Worm (Caenorhabditis elegans) whole organism, late embryonic: ENCODE measurements around the gene piki-1.

Experiments
- F13H6.1 ChIP-seq: sonication (generic microtip); optimal IDR thresholded peaks from 2 replicates; lab custom pipeline; 2016; ENCODE audit warnings: missing genetic modification characterization, missing compliant biosample characterization
- K02D7.2 ChIP-seq: sonication (generic microtip); optimal IDR thresholded peaks from 2 replicates; lab custom pipeline; 2017; ENCODE audit warnings: mild to moderate bottlenecking, missing genetic modification characterization, missing compliant biosample characterization
- K09A11.1 ChIP-seq: sonication (generic microtip); optimal IDR thresholded peaks from 2 replicates; lab custom pipeline; 2017; ENCODE audit warnings: antibody characterized with exemption, mild to moderate bottlenecking, missing genetic modification characterization, missing compliant biosample characterization; ENCODE audit not compliant: insufficient read depth
- T23F11.4 ChIP-seq: fragments of 200-800 bp; sonication (Bioruptor generic); optimal IDR thresholded peaks from 2 replicates; lab custom pipeline; 2018; ENCODE audit warnings: mild to moderate bottlenecking, missing genetic modification characterization, missing compliant biosample characterization
- Y22D7AL.16 ChIP-seq: sonication (generic microtip); optimal IDR thresholded peaks from 2 replicates; lab custom pipeline; 2016; ENCODE audit warnings: missing genetic modification characterization, missing compliant biosample characterization
- ceh-22 ChIP-seq: sonication (generic microtip); optimal IDR thresholded peaks from 2 replicates; lab custom pipeline; 2017; ENCODE audit warnings: missing biosample characterization, missing genetic modification characterization
- ceh-31 ChIP-seq: sonication (generic microtip); optimal IDR thresholded peaks from 2 replicates; lab custom pipeline; 2016; ENCODE audit warnings: missing genetic modification characterization, missing compliant biosample characterization
- ceh-34 ChIP-seq: sonication (generic microtip); optimal IDR thresholded peaks from 2 replicates; lab custom pipeline; 2016; ENCODE audit warnings: mild to moderate bottlenecking, missing genetic modification characterization, missing compliant biosample characterization
- ceh-45 ChIP-seq: fragments of 200-800 bp; sonication (Bioruptor generic); IDR thresholded peaks from 2 replicates; pipeline ENCODE4 v1.3.6; 2022; ENCODE audit warnings: missing genetic modification reagents, missing genetic modification characterization, missing compliant biosample characterization
- ceh-9 ChIP-seq: sonication (generic microtip); optimal IDR thresholded peaks from 2 replicates; lab custom pipeline; 2016; ENCODE audit warnings: mild to moderate bottlenecking, missing genetic modification characterization, inconsistent platforms, missing compliant biosample characterization
- che-1 ChIP-seq: sonication (generic microtip); optimal IDR thresholded peaks from 2 replicates; lab custom pipeline; 2016; ENCODE audit warnings: mild to moderate bottlenecking, missing genetic modification characterization, missing compliant biosample characterization
- dmd-4 ChIP-seq: sonication (generic microtip); optimal IDR thresholded peaks from 2 replicates; lab custom pipeline; 2016; ENCODE audit warnings: borderline replicate concordance, missing genetic modification characterization, missing compliant biosample characterization
- dve-1 ChIP-seq: sonication (generic microtip); optimal IDR thresholded peaks from 2 replicates; lab custom pipeline; 2017; ENCODE audit warnings: antibody characterized with exemption, mild to moderate bottlenecking, missing genetic modification characterization, missing compliant biosample characterization
- elt-2 ChIP-seq: sonication (generic microtip); optimal IDR thresholded peaks from 2 replicates; lab custom pipeline; 2016; ENCODE audit warnings: missing genetic modification reagents, missing genetic modification characterization, missing compliant biosample characterization
- elt-4 ChIP-seq: sonication (generic microtip); optimal IDR thresholded peaks from 2 replicates; lab custom pipeline; 2016; ENCODE audit warnings: missing genetic modification characterization, missing compliant biosample characterization
- eyg-1 ChIP-seq: sonication (generic microtip); optimal IDR thresholded peaks from 2 replicates; lab custom pipeline; 2016; ENCODE audit warnings: missing genotype, missing genetic modification characterization, missing compliant biosample characterization
- fax-1 ChIP-seq: sonication (generic microtip); optimal IDR thresholded peaks from 2 replicates; lab custom pipeline; 2016; ENCODE audit warnings: missing genotype, missing genetic modification characterization, missing compliant biosample characterization
- gmeb-2 ChIP-seq: sonication (generic microtip); optimal IDR thresholded peaks from 2 replicates; lab custom pipeline; 2016; ENCODE audit warnings: missing genetic modification characterization, inconsistent platforms, missing compliant biosample characterization
- hlh-13 ChIP-seq: fragments of 200-800 bp; sonication (Bioruptor generic); optimal IDR thresholded peaks from 2 replicates; lab custom pipeline; 2018; ENCODE audit warnings: mild to moderate bottlenecking, missing genetic modification characterization, missing compliant biosample characterization
- hlh-15 ChIP-seq: sonication (generic microtip); optimal IDR thresholded peaks from 2 replicates; lab custom pipeline; 2016; ENCODE audit warnings: missing genetic modification characterization, missing compliant biosample characterization
- hlh-30 ChIP-seq: sonication (generic microtip); optimal IDR thresholded peaks from 2 replicates; lab custom pipeline; 2017; ENCODE audit warnings: antibody characterized with exemption, missing genetic modification characterization, missing compliant biosample characterization; ENCODE audit not compliant: insufficient read depth
- hlh-8 ChIP-seq: sonication (generic microtip); optimal IDR thresholded peaks from 2 replicates; lab custom pipeline; 2016; ENCODE audit warnings: missing genotype, missing genetic modification characterization, missing compliant biosample characterization
- lim-6 ChIP-seq: sonication (generic microtip); optimal IDR thresholded peaks from 2 replicates; lab custom pipeline; 2016; ENCODE audit warnings: missing genetic modification characterization, missing compliant biosample characterization
- lin-11 ChIP-seq: fragments of 200-800 bp; sonication (Bioruptor generic); optimal IDR thresholded peaks from 2 replicates; lab custom pipeline; 2018; ENCODE audit warnings: mild to moderate bottlenecking, missing genetic modification characterization, missing compliant biosample characterization
- nfya-1 ChIP-seq: sonication (generic microtip); optimal IDR thresholded peaks from 2 replicates; lab custom pipeline; 2017; ENCODE audit warnings: missing genetic modification characterization, mild to moderate bottlenecking, missing compliant biosample characterization, antibody characterized with exemption, moderate library complexity
- npax-4 ChIP-seq: sonication (generic microtip); optimal IDR thresholded peaks from 2 replicates; lab custom pipeline; 2016; ENCODE audit warnings: missing genetic modification characterization, missing compliant biosample characterization
- pax-1 ChIP-seq: fragments of 150-350 bp; optimal IDR thresholded peaks from 2 replicates; lab custom pipeline; 2014; ENCODE audit warnings: missing biosample characterization, missing genetic modification characterization
- pha-2 ChIP-seq: sonication (generic microtip); optimal IDR thresholded peaks from 2 replicates; lab custom pipeline; 2017; ENCODE audit warnings: mild to moderate bottlenecking, missing genetic modification characterization, missing compliant biosample characterization
- pha-4 ChIP-seq: fragments of 150-350 bp; optimal IDR thresholded peaks from 2 replicates; lab custom pipeline; 2018; ENCODE audit warnings: missing biosample characterization, missing genetic modification reagents, missing genetic modification characterization
- pqm-1 ChIP-seq: sonication (generic microtip); optimal IDR thresholded peaks from 2 replicates; lab custom pipeline; 2016; ENCODE audit warnings: missing genetic modification characterization, missing compliant biosample characterization
- ref-2 ChIP-seq: sonication (generic microtip); optimal IDR thresholded peaks from 2 replicates; lab custom pipeline; 2016; ENCODE audit warnings: missing genetic modification characterization, missing compliant biosample characterization
- rnt-1 ChIP-seq: sonication (generic microtip); optimal IDR thresholded peaks from 2 replicates; lab custom pipeline; 2016; ENCODE audit warnings: missing genetic modification characterization, missing compliant biosample characterization
- sox-4 ChIP-seq: sonication (generic microtip); optimal IDR thresholded peaks from 2 replicates; lab custom pipeline; 2017; ENCODE audit warnings: mild to moderate bottlenecking, missing genetic modification characterization, inconsistent platforms, missing compliant biosample characterization
- syd-9 ChIP-seq: sonication (generic microtip); optimal IDR thresholded peaks from 2 replicates; lab custom pipeline; 2016; ENCODE audit warnings: mild to moderate bottlenecking, missing genetic modification characterization, moderate library complexity, missing compliant biosample characterization
- tbx-2 ChIP-seq: sonication (generic microtip); optimal IDR thresholded peaks from 2 replicates; lab custom pipeline; 2016; ENCODE audit warnings: missing genetic modification characterization, missing compliant biosample characterization
- tbx-7 ChIP-seq: sonication (generic microtip); optimal IDR thresholded peaks from 2 replicates; lab custom pipeline; 2016; ENCODE audit warnings: missing genotype, missing genetic modification characterization, missing compliant biosample characterization
- unc-3 ChIP-seq, 2 experiments: fragments of 200-800 bp in 1 of 2; sonication (Bioruptor generic) in 1 of 2; sonication (generic microtip) in 1 of 2; conservative IDR thresholded peaks in 1 of 2; optimal IDR thresholded peaks in 1 of 2; 2 replicates each; pipeline versions ENCODE4 v1.3.6 to Lab custom; 2016 to 2022; ENCODE audit warnings: missing compliant biosample characterization in 2 of 2, missing genetic modification characterization in 2 of 2, missing genetic modification reagents in 1 of 2
- unc-42 ChIP-seq: sonication (generic microtip); optimal IDR thresholded peaks from 2 replicates; lab custom pipeline; 2016; ENCODE audit warnings: missing genotype, missing genetic modification characterization, missing compliant biosample characterization
- unc-86 ChIP-seq: sonication (generic microtip); optimal IDR thresholded peaks from 2 replicates; lab custom pipeline; 2016; ENCODE audit warnings: missing genetic modification characterization, missing compliant biosample characterization
- zip-5 ChIP-seq: sonication (generic microtip); optimal IDR thresholded peaks from 2 replicates; lab custom pipeline; 2016; ENCODE audit warnings: missing genetic modification characterization, missing compliant biosample characterization

piki-1 gene

ce11 chrX:15281248-15281647 lies 35.0 kb upstream of the piki-1 start (continued):
- TF ChIP-seq ceh-22 (tag; lab: Kevin White, UChicago): no peak
- no peak for TF ChIP-seq gmeb-2
- TF ChIP-seq ref-2: no peak
- no peak for TF ChIP-seq tbx-7 (tag; lab: Kevin White, UChicago)
- TF ChIP-seq K02D7.2 (tag; lab: Kevin White, UChicago): no peak
- TF ChIP-seq fax-1 (tag; lab: Kevin White, UChicago): no peak

ce11 chrX:15280318-15280717 lies 34.1 kb upstream of the piki-1 start:
- TF ChIP-seq npax-4 (tag; lab: Kevin White, UChicago) (no peak), ceh-45 (GFP tag; lab: Robert Waterston, UW) (no peak), T23F11.4 (no peak), pqm-1 (tag; lab: Kevin White, UChicago) (no peak), Y22D7AL.16 (tag; lab: Kevin White, UChicago) (no peak), dmd-4 (tag; lab: Kevin White, UChicago) (no peak), ceh-9 (tag; lab: Kevin White, UChicago) (no peak), unc-3 (GFP tag; conservative IDR thresholded peaks at IDR 0.05; lab: Robert Waterston, UW) (no peak), unc-3 (tag; optimal IDR thresholded peaks at IDR 0.05; lab: Kevin White, UChicago) (no peak), unc-86 (tag; lab: Kevin White, UChicago) (no peak), lin-11 (tag; lab: Kevin White, UChicago) (no peak), hlh-8 (tag; lab: Kevin White, UChicago) (no peak), F13H6.1 (no peak)

DNA sequence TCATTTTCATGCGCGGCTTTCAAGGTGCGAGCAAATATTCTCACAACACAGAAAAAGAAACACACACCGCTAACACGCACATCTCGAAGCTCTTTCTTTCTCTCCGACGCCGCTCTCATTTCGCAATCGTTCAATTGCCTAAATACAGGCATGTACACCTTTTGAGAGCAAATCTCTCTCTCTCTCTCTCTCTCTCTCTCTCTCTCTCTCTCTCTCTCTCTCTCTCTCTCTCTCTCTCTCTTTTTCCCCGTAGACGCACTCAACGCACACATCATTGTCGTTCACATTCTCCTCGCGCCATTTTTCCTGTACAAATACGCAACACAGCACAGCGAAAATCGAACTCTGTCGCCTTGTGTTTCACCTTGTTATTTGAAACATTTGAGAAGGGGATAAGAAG lies 33.1 kb upstream of the piki-1 start:
- TF ChIP-seq lim-6: no peak
- peak; percentile 11 for TF ChIP-seq dve-1
- no peak for TF ChIP-seq che-1 (tag; lab: Kevin White, UChicago)
- TF ChIP-seq ceh-22 (tag; lab: Kevin White, UChicago): peak; percentile 56
- TF ChIP-seq pha-2 (tag; lab: Kevin White, UChicago): peak; percentile 59
- TF ChIP-seq, all 69 proteins: peak for 3

DNA sequence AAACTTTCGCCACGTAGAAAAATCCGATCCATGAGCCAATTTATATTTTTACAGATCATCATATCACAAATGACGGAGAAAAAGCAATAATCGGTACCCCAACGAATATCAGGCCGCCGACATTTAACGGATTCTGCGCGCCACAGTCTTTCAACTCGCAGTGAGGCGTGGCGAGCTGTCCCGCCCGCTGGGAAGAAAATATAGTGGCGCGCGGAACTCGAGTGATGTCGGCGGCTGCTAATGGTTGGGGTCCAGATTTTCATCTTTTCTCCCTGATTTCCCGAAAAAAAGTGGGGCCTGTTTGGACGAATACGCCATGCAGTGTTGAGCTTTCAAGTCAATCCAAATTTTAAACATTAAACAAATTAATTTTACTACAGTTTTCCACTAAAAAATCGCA lies 32.4 kb upstream of the piki-1 start:
- no peak for TF ChIP-seq F13H6.1
- TF ChIP-seq K02D7.2 (tag; lab: Kevin White, UChicago): no peak
- TF ChIP-seq tbx-2 (tag; lab: Kevin White, UChicago): no peak
- TF ChIP-seq dmd-4 (tag; lab: Kevin White, UChicago): no peak
- TF ChIP-seq tbx-7 (tag; lab: Kevin White, UChicago): no peak
- TF ChIP-seq pha-4 (tag; lab: Kevin White, UChicago): no peak
- TF ChIP-seq npax-4 (tag; lab: Kevin White, UChicago): no peak
- TF ChIP-seq dve-1: no peak
- TF ChIP-seq sox-4 (tag; lab: Kevin White, UChicago): no peak
- no peak for TF ChIP-seq zip-5 (tag; lab: Kevin White, UChicago)
- no peak for TF ChIP-seq elt-4 (tag; lab: Kevin White, UChicago)
- TF ChIP-seq lim-6: no peak
- no peak for TF ChIP-seq hlh-8 (tag; lab: Kevin White, UChicago)
- TF ChIP-seq hlh-30 (tag; lab: Kevin White, UChicago): no peak
- TF ChIP-seq unc-42: no peak
- no peak for TF ChIP-seq pax-1 (tag; lab: Kevin White, UChicago)
- TF ChIP-seq nfya-1 (tag; lab: Kevin White, UChicago): no peak
- TF ChIP-seq ceh-22 (tag; lab: Kevin White, UChicago): no peak
- no peak for TF ChIP-seq K09A11.1 (tag; lab: Kevin White, UChicago)
- no peak for TF ChIP-seq hlh-15 (tag; lab: Kevin White, UChicago)

DNA sequence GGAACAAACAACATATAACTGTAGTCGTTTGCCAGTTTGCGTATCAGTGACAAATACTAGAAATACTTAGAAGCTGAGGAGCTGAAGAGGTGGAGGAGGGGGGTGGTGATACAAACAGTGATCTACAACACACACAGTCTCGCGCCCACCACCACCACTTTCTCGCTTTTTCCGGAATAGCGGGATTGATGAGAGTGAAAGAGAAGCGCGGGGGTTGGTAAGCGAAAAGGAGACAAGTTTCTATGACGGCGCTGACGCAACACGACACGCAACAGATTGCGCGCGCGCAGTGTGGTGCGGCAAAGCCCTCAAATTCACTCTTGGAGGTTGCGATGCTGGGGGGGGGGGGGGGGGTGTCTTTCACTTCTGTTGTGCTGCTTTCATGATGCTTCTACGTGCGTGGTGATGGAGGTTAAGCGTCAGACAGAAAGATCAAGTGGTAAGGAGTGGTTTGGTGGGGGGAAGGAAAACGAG lies 31.6 kb upstream of the piki-1 start, which contains the start of gene kin-20:
Gene kin-20 (minus strand): TSS at position 51 of the 474 bp plus-strand sequence.
- TF ChIP-seq ceh-34 (tag; lab: Kevin White, UChicago) (peak; percentile 23), elt-2 (tag; lab: Kevin White, UChicago) (no peak), gmeb-2 (no peak), ceh-31 (peak; percentile 31), rnt-1 (tag; lab: Kevin White, UChicago) (peak; percentile 10), eyg-1 (tag; lab: Kevin White, UChicago) (no peak), nfya-1 (tag; lab: Kevin White, UChicago) (peak; percentile 39), syd-9 (no peak), ref-2 (peak; percentile 22), hlh-13 (GFP tag; lab: Kevin White, UChicago) (peak; percentile 7)
